Fruit fly (Drosophila melanogaster): ENCODE measurements around the gene msd5.

DNA sequence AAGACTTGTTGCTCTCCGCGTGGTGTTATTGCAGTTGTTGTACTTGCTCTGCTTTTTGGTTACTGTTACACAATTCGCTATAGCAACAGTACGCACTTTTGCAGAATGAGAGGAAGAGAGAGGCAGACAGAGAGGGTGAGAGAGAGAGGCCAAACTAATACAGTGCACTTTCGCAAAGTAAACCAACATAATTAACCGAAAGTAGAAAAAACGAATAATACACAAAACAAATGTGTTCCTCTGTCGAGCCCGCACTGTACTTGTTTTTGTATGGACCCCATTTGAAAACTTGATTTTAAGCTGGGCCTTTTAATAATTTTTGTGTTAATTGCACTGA lies 2.5 kb upstream of the msd5 start:
- no peak for TF ChIP-seq lola (GFP tag; optimal IDR thresholded peaks at IDR 0.05)
- TF ChIP-seq BtbVII (GFP tag; optimal IDR thresholded peaks at IDR 0.05), result no peak

All from whole organism, embryonic.